Worm (Caenorhabditis elegans) whole organism, late embryonic: ENCODE measurements around the gene fbxb-114.

Experiments used
- ceh-22 ChIP-seq: sonication (generic microtip); optimal IDR thresholded peaks from 2 replicates; lab custom pipeline; 2017; ENCODE audit warnings: missing biosample characterization, missing genetic modification characterization
- dve-1 ChIP-seq: sonication (generic microtip); optimal IDR thresholded peaks from 2 replicates; lab custom pipeline; 2017; ENCODE audit warnings: antibody characterized with exemption, mild to moderate bottlenecking, missing genetic modification characterization, missing compliant biosample characterization
- elt-2 ChIP-seq: sonication (generic microtip); optimal IDR thresholded peaks from 2 replicates; lab custom pipeline; 2016; ENCODE audit warnings: missing genetic modification reagents, missing genetic modification characterization, missing compliant biosample characterization
- eyg-1 ChIP-seq: sonication (generic microtip); optimal IDR thresholded peaks from 2 replicates; lab custom pipeline; 2016; ENCODE audit warnings: missing genotype, missing genetic modification characterization, missing compliant biosample characterization
- pqm-1 ChIP-seq: sonication (generic microtip); optimal IDR thresholded peaks from 2 replicates; lab custom pipeline; 2016; ENCODE audit warnings: missing genetic modification characterization, missing compliant biosample characterization

ce11 chrX:16931255-16932023 is 9.8 kb downstream of the fbxb-114 start:
- TF ChIP-seq elt-2 (tag; lab: Kevin White, UChicago) (no peak), ceh-22 (no peak), eyg-1 (tag; lab: Kevin White, UChicago) (no peak), pqm-1 (no peak), dve-1 (peak; percentile 34)
